Worm (Caenorhabditis elegans) whole organism, mixed stage, embryonic: Measurements from ENCODE around the gene C35D10.10.

Source experiments
- nhr-76 ChIP-seq: sonication (generic microtip); optimal IDR thresholded peaks from 2 replicates; lab custom pipeline; 2017; ENCODE audit warnings: missing biosample characterization, missing genetic modification characterization
- unc-62 ChIP-seq: fragments of 150-350 bp; optimal IDR thresholded peaks from 2 replicates; lab custom pipeline; 2014; ENCODE audit warnings: missing biosample characterization, missing genetic modification reagents, missing genetic modification characterization

DNA sequence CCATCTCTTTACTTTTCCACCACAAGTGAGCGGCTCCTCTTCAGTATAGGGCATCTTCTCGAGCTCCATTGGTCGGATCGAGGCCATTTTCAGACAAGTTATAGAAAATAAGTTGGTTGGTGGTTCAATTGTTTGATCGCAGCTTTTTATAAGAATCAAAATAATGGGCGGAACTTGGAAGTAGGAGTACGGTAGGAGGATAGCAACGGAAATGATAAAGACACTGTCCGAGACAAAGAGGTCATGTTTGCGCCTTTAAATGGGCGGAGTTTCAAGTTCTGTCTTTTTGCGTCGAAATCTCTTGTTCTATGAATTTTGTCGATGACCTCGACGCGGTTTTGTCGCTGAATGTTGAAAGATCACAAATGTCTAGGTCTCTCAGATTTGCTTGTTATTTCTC is 39.5 kb downstream of the C35D10.10 start, which contains the start of gene F26A1.8:
- TF ChIP-seq unc-62 (GFP tag; lab: Kevin White, UChicago) (no peak), nhr-76 (tag; lab: Kevin White, UChicago) (no peak)
